Worm (Caenorhabditis elegans) whole organism, L4/young adult: ENCODE data around the gene frpr-15.

Experiments used
- W03F9.2 ChIP-seq: fragments of 150-350 bp; optimal IDR thresholded peaks from 2 replicates; lab custom pipeline; 2014; ENCODE audit warnings: missing biosample characterization, missing genetic modification characterization
- dao-5 ChIP-seq: sonication (generic microtip); optimal IDR thresholded peaks from 2 replicates; lab custom pipeline; 2016; ENCODE audit warnings: missing genotype, missing genetic modification characterization, moderate library complexity, missing compliant biosample characterization
- him-1 ChIP-seq: sonication (generic microtip); optimal IDR thresholded peaks from 2 replicates; lab custom pipeline; 2016; ENCODE audit warnings: missing genotype, missing genetic modification reagents, missing genetic modification characterization, missing compliant biosample characterization

frpr-15 gene

ce11 chrV:12733465-12734248 lies 53.8 kb downstream of the frpr-15 start, which contains the start of the genes dhs-21 and xbx-9:
Gene dhs-21 (minus strand): TSS chrV:12733645.
Gene xbx-9 (plus strand): TSS chrV:12734198.
- no peak for TF ChIP-seq W03F9.2 (tag; lab: Kevin White, UChicago)
- TF ChIP-seq dao-5 = no peak
- no peak for TF ChIP-seq him-1 (tag; lab: Kevin White, UChicago)

ce11 chrV:12736166-12736753 lies 56.4 kb downstream of the frpr-15 start, which contains the start of gene cky-1:
Gene cky-1 (plus strand): TSS chrV:12736703.
- TF ChIP-seq dao-5 = no peak

- TF ChIP-seq dao-5 = no peak
- no peak for TF ChIP-seq W03F9.2 (tag; lab: Kevin White, UChicago)
- TF ChIP-seq him-1 (tag; lab: Kevin White, UChicago) = no peak
Measured at ce11 chrV:12741684-12742083, 61.8 kb downstream of the frpr-15 start, which contains the start of gene hrg-7. Gene hrg-7 (plus strand): TSS chrV:12742041.
